Worm (Caenorhabditis elegans) whole organism, L1 larva: ENCODE results near the gene F19F10.11.

Source experiments
- C16A3.4 ChIP-seq: fragments of 150-350 bp; optimal IDR thresholded peaks from 2 replicates; lab custom pipeline; 2014; ENCODE audit warnings: missing biosample characterization, missing genetic modification characterization
- Y116A8C.19 ChIP-seq: sonication (generic microtip); optimal IDR thresholded peaks from 2 replicates; lab custom pipeline; 2016; ENCODE audit warnings: missing compliant biosample characterization, missing genetic modification characterization, borderline replicate concordance
- alr-1 ChIP-seq: fragments of 200-800 bp; sonication (Bioruptor generic); optimal IDR thresholded peaks from 2 replicates; lab custom pipeline; 2018; ENCODE audit warnings: borderline replicate concordance, mild to moderate bottlenecking, missing genetic modification characterization, missing compliant biosample characterization
- ceh-63 ChIP-seq: fragments of 200-800 bp; sonication (Bioruptor generic); optimal IDR thresholded peaks from 2 replicates; lab custom pipeline; 2018; ENCODE audit warnings: mild to moderate bottlenecking, missing genetic modification characterization, missing compliant biosample characterization
- ceh-90 ChIP-seq: sonication (generic microtip); optimal IDR thresholded peaks from 2 replicates; lab custom pipeline; 2016; ENCODE audit warnings: missing genetic modification characterization, missing compliant biosample characterization
- ces-1 ChIP-seq: fragments of 150-350 bp; optimal IDR thresholded peaks from 2 replicates; lab custom pipeline; 2014; ENCODE audit warnings: missing biosample characterization, missing genetic modification reagents, missing genetic modification characterization
- dpl-1 ChIP-seq, 3 experiments: fragments of 150-350 bp in 2 of 3; sonication (generic microtip) in 1 of 3; optimal IDR thresholded peaks; 2 replicates each; lab custom pipeline; 2014 to 2017; ENCODE audit warnings: missing biosample characterization in 3 of 3, missing genetic modification characterization in 3 of 3, missing genetic modification reagents in 3 of 3
- dsc-1 ChIP-seq: sonication (generic microtip); optimal IDR thresholded peaks from 2 replicates; lab custom pipeline; 2016; ENCODE audit warnings: mild to moderate bottlenecking, missing genetic modification characterization, missing compliant biosample characterization
- efl-1 ChIP-seq, 4 experiments: fragments of 150-350 bp; optimal IDR thresholded peaks in 3 of 4; peaks in 1 of 4; 1 replicate in 1 of 4; 2 replicates in 3 of 4; lab custom pipeline; 2014; ENCODE audit warnings: missing biosample characterization in 2 of 4, missing genetic modification characterization in 2 of 4, missing genetic modification reagents in 2 of 4
- egl-13 ChIP-seq: sonication (generic microtip); optimal IDR thresholded peaks from 2 replicates; lab custom pipeline; 2016; ENCODE audit warnings: missing genotype, missing genetic modification reagents, missing genetic modification characterization, missing compliant biosample characterization
- egl-27 ChIP-seq, 2 experiments: fragments of 150-350 bp in 1 of 2; sonication (generic microtip); optimal IDR thresholded peaks; 3 replicates each; lab custom pipeline; 2017 to 2018; ENCODE audit warnings: missing biosample characterization in 2 of 2, missing genetic modification characterization in 2 of 2, missing genetic modification reagents in 2 of 2
- elt-2 ChIP-seq: sonication (generic microtip); optimal IDR thresholded peaks from 2 replicates; lab custom pipeline; 2016; ENCODE audit warnings: missing genetic modification characterization, mild to moderate bottlenecking, inconsistent platforms, missing compliant biosample characterization, missing genetic modification reagents
- elt-3 ChIP-seq, 6 experiments: fragments of 150-350 bp in 1 of 6; sonication (generic microtip); optimal IDR thresholded peaks; 2 replicates each; lab custom pipeline; 2017 to 2018; ENCODE audit warnings: missing biosample characterization in 6 of 6, missing genetic modification characterization in 6 of 6, inconsistent platforms in 1 of 6
- ets-5 ChIP-seq: fragments of 200-800 bp; sonication (Bioruptor generic); IDR thresholded peaks from 2 replicates; pipeline ENCODE4 v1.3.6; 2022; ENCODE audit warnings: missing genetic modification characterization, missing compliant biosample characterization
- fkh-10 ChIP-seq: sonication (generic microtip); optimal IDR thresholded peaks from 2 replicates; lab custom pipeline; 2017; ENCODE audit warnings: missing biosample characterization, missing genetic modification reagents, missing genetic modification characterization
- fkh-8 ChIP-seq: sonication (generic microtip); optimal IDR thresholded peaks from 2 replicates; lab custom pipeline; 2016; ENCODE audit warnings: mild to moderate bottlenecking, missing genetic modification characterization, missing compliant biosample characterization
- fos-1 ChIP-seq: fragments of 150-350 bp; optimal IDR thresholded peaks from 2 replicates; lab custom pipeline; 2014; ENCODE audit warnings: missing biosample characterization, missing genetic modification characterization
- hlh-17 ChIP-seq: fragments of 200-800 bp; sonication (Bioruptor generic); optimal IDR thresholded peaks from 2 replicates; lab custom pipeline; 2018; ENCODE audit warnings: missing genetic modification characterization, mild to moderate bottlenecking, missing compliant biosample characterization, moderate library complexity, borderline replicate concordance
- hpl-2 ChIP-seq: fragments of 150-350 bp; optimal IDR thresholded peaks from 2 replicates; lab custom pipeline; 2014; ENCODE audit warnings: missing biosample characterization, missing genetic modification reagents, missing genetic modification characterization
- isw-1 ChIP-seq: fragments of 200-800 bp; sonication (Bioruptor generic); IDR thresholded peaks from 2 replicates; pipeline ENCODE4 v1.3.6; 2022; ENCODE audit warnings: missing genetic modification characterization, missing compliant biosample characterization
- lin-13 ChIP-seq: fragments of 150-350 bp; optimal IDR thresholded peaks from 2 replicates; lab custom pipeline; 2014; ENCODE audit warnings: missing biosample characterization, missing genetic modification reagents, missing genetic modification characterization
- lin-14 ChIP-seq: fragments of 200-800 bp; sonication (Bioruptor generic); optimal IDR thresholded peaks from 2 replicates; lab custom pipeline; 2018; ENCODE audit warnings: mild to moderate bottlenecking, missing genetic modification characterization, moderate library complexity, missing compliant biosample characterization
- lin-15B ChIP-seq: fragments of 150-350 bp; sonication (generic microtip); optimal IDR thresholded peaks from 3 replicates; lab custom pipeline; 2014; ENCODE audit warnings: missing biosample characterization, missing genetic modification characterization
- lir-3 ChIP-seq: sonication (generic microtip); optimal IDR thresholded peaks from 2 replicates; lab custom pipeline; 2016; ENCODE audit warnings: mild to moderate bottlenecking, missing genetic modification characterization, moderate library complexity, missing compliant biosample characterization; ENCODE audit not compliant: poor library complexity
- mdl-1 ChIP-seq, 2 experiments: fragments of 150-350 bp; optimal IDR thresholded peaks; 2 replicates each; lab custom pipeline; 2014 to 2017; ENCODE audit warnings: missing biosample characterization in 2 of 2, missing genetic modification characterization in 2 of 2, inconsistent platforms in 1 of 2
- nhr-28 ChIP-seq: fragments of 150-350 bp; optimal IDR thresholded peaks from 2 replicates; lab custom pipeline; 2014; ENCODE audit warnings: missing biosample characterization, missing genetic modification characterization
- nhr-77 ChIP-seq: fragments of 150-350 bp; optimal IDR thresholded peaks from 2 replicates; lab custom pipeline; 2014; ENCODE audit warnings: missing biosample characterization, missing genetic modification characterization
- nhr-84 ChIP-seq: sonication (generic microtip); optimal IDR thresholded peaks from 2 replicates; lab custom pipeline; 2017; ENCODE audit warnings: missing biosample characterization, missing genetic modification characterization
- nhr-85 ChIP-seq: sonication (generic microtip); peaks from one replicate; lab custom pipeline; 2016; ENCODE audit warnings: missing genetic modification characterization, inconsistent platforms, missing compliant biosample characterization
- nhr-90 ChIP-seq: sonication (generic microtip); optimal IDR thresholded peaks from 2 replicates; lab custom pipeline; 2016; ENCODE audit warnings: mild to moderate bottlenecking, missing genetic modification characterization, missing compliant biosample characterization; ENCODE audit not compliant: poor library complexity
- pax-3 ChIP-seq: fragments of 200-800 bp; sonication (Bioruptor generic); optimal IDR thresholded peaks from 2 replicates; lab custom pipeline; 2018; ENCODE audit warnings: mild to moderate bottlenecking, missing genetic modification characterization, moderate library complexity, missing compliant biosample characterization
- pqm-1 ChIP-seq: sonication (generic microtip); optimal IDR thresholded peaks from 3 replicates; lab custom pipeline; 2017; ENCODE audit warnings: missing biosample characterization, missing genetic modification characterization
- sptf-1 ChIP-seq: fragments of 150-350 bp; optimal IDR thresholded peaks from 2 replicates; lab custom pipeline; 2014; ENCODE audit warnings: missing biosample characterization, missing genetic modification characterization
- unc-30 ChIP-seq: sonication (generic microtip); optimal IDR thresholded peaks from 2 replicates; lab custom pipeline; 2017; ENCODE audit warnings: missing biosample characterization, missing genetic modification characterization
- unc-62 ChIP-seq: fragments of 150-350 bp; optimal IDR thresholded peaks from 2 replicates; lab custom pipeline; 2014; ENCODE audit warnings: missing biosample characterization, missing genetic modification reagents, missing genetic modification characterization
- unc-86 ChIP-seq: sonication (generic microtip); optimal IDR thresholded peaks from 2 replicates; lab custom pipeline; 2016; ENCODE audit warnings: missing genetic modification characterization, missing compliant biosample characterization
- zag-1 ChIP-seq: fragments of 150-350 bp; optimal IDR thresholded peaks from 2 replicates; lab custom pipeline; 2014; ENCODE audit warnings: missing biosample characterization, missing genetic modification characterization
- ztf-11 ChIP-seq, 2 experiments: sonication (generic microtip); optimal IDR thresholded peaks; 2 replicates each; lab custom pipeline; 2016 to 2017; ENCODE audit warnings: missing genetic modification characterization in 2 of 2, missing biosample characterization in 1 of 2, missing compliant biosample characterization in 1 of 2
- ztf-4 ChIP-seq: fragments of 150-350 bp; optimal IDR thresholded peaks from 2 replicates; lab custom pipeline; 2014; ENCODE audit warnings: missing biosample characterization, missing genetic modification characterization

F19F10.11 gene

ce11 chrV:7603404-7603803 is 15.9 kb upstream of the F19F10.11 start, which contains the start of gene C50E3.11:
Gene C50E3.11 (minus strand): TSS chrV:7603486.
- no peak for TF ChIP-seq fkh-10
- no peak for TF ChIP-seq dsc-1 (tag; lab: Kevin White, UChicago)
- TF ChIP-seq C16A3.4 = no peak
- no peak for TF ChIP-seq isw-1
- no peak for TF ChIP-seq ceh-90 (tag; lab: Kevin White, UChicago)
- no peak for TF ChIP-seq ztf-11 (tag; optimal IDR thresholded peaks at IDR 0.05; lab: Kevin White, UChicago)
- no peak for TF ChIP-seq fos-1 (tag; lab: Kevin White, UChicago)
- no peak for TF ChIP-seq pqm-1 (tag; lab: Kevin White, UChicago)
- no peak for TF ChIP-seq Y116A8C.19 (tag; lab: Kevin White, UChicago)
- no peak for TF ChIP-seq elt-2 (tag; lab: Kevin White, UChicago)
- no peak for TF ChIP-seq hpl-2 (GFP tag; lab: Kevin White, UChicago)
- no peak for TF ChIP-seq zag-1
- TF ChIP-seq ces-1 (GFP tag; lab: Kevin White, UChicago) = no peak
- TF ChIP-seq, all 84 proteins: peak for 0

- TF ChIP-seq nhr-84 (tag; lab: Kevin White, UChicago) = no peak
- TF ChIP-seq isw-1 = no peak
- TF ChIP-seq ztf-4 (tag; lab: Kevin White, UChicago) = no peak
- TF ChIP-seq unc-62 (GFP tag; lab: Kevin White, UChicago) = no peak
Measured at ce11 chrV:7601443-7601842, 13.9 kb upstream of the F19F10.11 start, which contains the start of gene scl-26. Gene scl-26 (minus strand): TSS chrV:7601543.

- TF ChIP-seq nhr-85 (tag; lab: Kevin White, UChicago) (no peak), sptf-1 (tag; lab: Kevin White, UChicago) (no peak), pqm-1 (tag; lab: Kevin White, UChicago) (no peak), alr-1 (tag; lab: Kevin White, UChicago) (no peak), Y116A8C.19 (tag; lab: Kevin White, UChicago) (no peak), dsc-1 (tag; lab: Kevin White, UChicago) (no peak), egl-13 (no peak), mdl-1 (tag; optimal IDR thresholded peaks at IDR 0.05; lab: Kevin White, UChicago) (no peak), ets-5 (GFP tag; lab: Robert Waterston, UW) (no peak), nhr-90 (tag; lab: Kevin White, UChicago) (no peak), lin-15B (tag; lab: Kevin White, UChicago) (no peak), elt-3 (tag; optimal IDR thresholded peaks at IDR 0.05; lab: Kevin White, UChicago) (no peak), C16A3.4 (no peak), dpl-1 (GFP tag; optimal IDR thresholded peaks at IDR 0.05; lab: Kevin White, UChicago) (no peak)
Measured at ce11 chrV:7600149-7600548, 12.6 kb upstream of the F19F10.11 start, which contains the start of gene C50E3.9. Gene C50E3.9 (minus strand): TSS chrV:7600249.

- TF ChIP-seq nhr-85 (tag; lab: Kevin White, UChicago) (no peak), nhr-84 (tag; lab: Kevin White, UChicago) (no peak)
Measured at ce11 chrV:7598269-7598668, 10.8 kb upstream of the F19F10.11 start, which contains the start of gene C50E3.7. Gene C50E3.7 (minus strand): TSS chrV:7598369.

- no peak for TF ChIP-seq ceh-63 (GFP tag; lab: Kevin White, UChicago)
Measured at ce11 chrV:7595132-7595531, 7.6 kb upstream of the F19F10.11 start.

- TF ChIP-seq ztf-11 (tag; optimal IDR thresholded peaks at IDR 0.05; lab: Kevin White, UChicago) (no peak), fkh-10 (peak; percentile 49), lin-14 (GFP tag; lab: Kevin White, UChicago) (peak; percentile 7)
Measured at ce11 chrV:7590454-7590853, 3.0 kb upstream of the F19F10.11 start, which contains the start of gene C50E3.6. Gene C50E3.6 (minus strand): TSS chrV:7590554.

- TF ChIP-seq unc-86 (peak; percentile 43), pax-3 (no peak), C16A3.4 (peak; percentile 27), nhr-28 (tag; lab: Kevin White, UChicago) (no peak), lin-13 (no peak), fkh-8 (tag; lab: Kevin White, UChicago) (no peak), egl-27 (tag; optimal IDR thresholded peaks at IDR 0.05; lab: Kevin White, UChicago) (no peak), nhr-77 (tag; lab: Kevin White, UChicago) (peak; percentile 60), mdl-1 (tag; optimal IDR thresholded peaks at IDR 0.05; lab: Kevin White, UChicago) (no peak), fkh-10 (no peak), efl-1 (optimal IDR thresholded peaks at IDR 0.05; lab: Kevin White, UChicago) (peak; percentile 75 to 77), efl-1 (GFP tag; optimal IDR thresholded peaks at IDR 0.05 in 1 of 2; lab: Kevin White, UChicago) (peak; percentile 67 to 96), unc-30 (tag; lab: Kevin White, UChicago) (no peak), lir-3 (tag; lab: Kevin White, UChicago) (no peak), hlh-17 (GFP tag; lab: Kevin White, UChicago) (no peak)
Measured at ce11 chrV:7580378-7580777, 7.1 kb downstream of the F19F10.11 start, which contains the start of gene ets-6. Gene ets-6 (minus strand): TSS chrV:7580546.
